Fruit fly (Drosophila melanogaster) whole organism, embryonic: ENCODE data around the gene Mad.

Experiments used
- Atf3 ChIP-seq: fragments of 200-800 bp; sonication (Bioruptor generic); optimal IDR thresholded peaks from 3 replicates; lab custom pipeline; 2016; ENCODE audit warnings: missing biosample characterization, missing genetic modification characterization
- Bgb ChIP-seq: fragments of 200-800 bp; sonication (Bioruptor generic); IDR thresholded peaks from 2 replicates; pipeline ENCODE4 v1.3.6; 2022; ENCODE audit warnings: missing biosample characterization, missing genetic modification characterization; ENCODE audit not compliant: partially characterized antibody
- CG1024 ChIP-seq: fragments of 200-800 bp; sonication (Bioruptor generic); IDR thresholded peaks from 2 replicates; pipeline ENCODE4 v1.3.6; 2022; ENCODE audit warnings: missing biosample characterization, missing genetic modification characterization
- CG10431 ChIP-seq: fragments of 200-800 bp; sonication (Bioruptor generic); optimal IDR thresholded peaks from 3 replicates; lab custom pipeline; 2018; ENCODE audit warnings: missing biosample characterization, mild to moderate bottlenecking, missing genetic modification characterization
- CG11247 ChIP-seq: fragments of 200-800 bp; sonication (Bioruptor generic); IDR thresholded peaks from 2 replicates; pipeline ENCODE4 v1.3.6; 2022; ENCODE audit warnings: missing biosample characterization, missing genetic modification characterization
- CG11723 ChIP-seq: fragments of 200-800 bp; sonication (Bioruptor generic); optimal IDR thresholded peaks from 2 replicates; lab custom pipeline; 2017; ENCODE audit warnings: missing biosample characterization, mild to moderate bottlenecking, missing genetic modification characterization
- CG12391 ChIP-seq: fragments of 200-800 bp; sonication (Bioruptor generic); optimal IDR thresholded peaks from 3 replicates; lab custom pipeline; 2018; ENCODE audit warnings: missing biosample characterization, mild to moderate bottlenecking, missing genetic modification characterization, moderate library complexity
- CG13287 ChIP-seq: fragments of 200-800 bp; sonication (Bioruptor generic); IDR thresholded peaks from 2 replicates; pipeline ENCODE4 v1.3.6; 2022; ENCODE audit warnings: missing biosample characterization, missing genetic modification characterization; ENCODE audit not compliant: partially characterized antibody
- CG15514 ChIP-seq: fragments of 200-800 bp; sonication (Bioruptor generic); optimal IDR thresholded peaks from 3 replicates; lab custom pipeline; 2017; ENCODE audit warnings: missing biosample characterization, missing genetic modification characterization, mild to moderate bottlenecking, moderate library complexity, missing genetic modification reagents
- CG1602 ChIP-seq: fragments of 200-800 bp; sonication (Bioruptor generic); optimal IDR thresholded peaks from 3 replicates; lab custom pipeline; 2016; ENCODE audit warnings: missing biosample characterization, missing genetic modification characterization
- CG18262 ChIP-seq: fragments of 200-800 bp; optimal IDR thresholded peaks from 3 replicates; lab custom pipeline; 2019; ENCODE audit warnings: missing biosample characterization, mild to moderate bottlenecking, missing genetic modification characterization, moderate library complexity
- CG31441 ChIP-seq: fragments of 200-800 bp; sonication (Bioruptor generic); IDR thresholded peaks from 2 replicates; pipeline ENCODE4 v1.3.6; 2022; ENCODE audit warnings: missing biosample characterization, missing genetic modification characterization
- CG32772 ChIP-seq: fragments of 200-800 bp; sonication (Bioruptor generic); IDR thresholded peaks from 2 replicates; pipeline ENCODE4 v1.3.6; 2022; ENCODE audit warnings: missing biosample characterization, missing genetic modification characterization
- CG34224 ChIP-seq: fragments of 200-800 bp; sonication (Bioruptor generic); IDR thresholded peaks from 3 replicates; pipeline ENCODE4 v1.3.6; 2022; ENCODE audit warnings: missing biosample characterization, missing genetic modification characterization; ENCODE audit not compliant: partially characterized antibody
- CG4424 ChIP-seq: fragments of 200-800 bp; sonication (Bioruptor generic); optimal IDR thresholded peaks from 3 replicates; lab custom pipeline; 2016; ENCODE audit warnings: missing biosample characterization, missing genetic modification characterization
- CG6791 ChIP-seq: fragments of 200-800 bp; sonication (Bioruptor generic); IDR thresholded peaks from 3 replicates; pipeline ENCODE4 v1.3.6; 2022; ENCODE audit warnings: missing biosample characterization, missing genetic modification characterization; ENCODE audit not compliant: partially characterized antibody
- CG7556 ChIP-seq: fragments of 200-800 bp; sonication (Bioruptor generic); optimal IDR thresholded peaks from 2 replicates; lab custom pipeline; 2017; ENCODE audit warnings: missing biosample characterization, mild to moderate bottlenecking, missing genetic modification characterization
- CG7839 ChIP-seq: fragments of 200-800 bp; sonication (Bioruptor generic); optimal IDR thresholded peaks from 3 replicates; lab custom pipeline; 2018; ENCODE audit warnings: missing biosample characterization, mild to moderate bottlenecking, missing genetic modification characterization, moderate library complexity
- CG8290 ChIP-seq, 3 experiments: fragments of 200-800 bp; sonication (Bioruptor generic); optimal IDR thresholded peaks; 2 replicates each; lab custom pipeline; 2016 to 2019; ENCODE audit warnings: missing biosample characterization in 3 of 3, missing genetic modification characterization in 3 of 3, mild to moderate bottlenecking in 2 of 3, moderate library complexity in 1 of 3
- CG9817 ChIP-seq: fragments of 200-800 bp; sonication (Bioruptor generic); optimal IDR thresholded peaks from 2 replicates; lab custom pipeline; 2018; ENCODE audit warnings: missing biosample characterization, mild to moderate bottlenecking, missing genetic modification characterization, moderate library complexity
- CG9876 ChIP-seq: fragments of 200-800 bp; sonication (Bioruptor generic); optimal IDR thresholded peaks from 2 replicates; lab custom pipeline; 2016; ENCODE audit warnings: missing biosample characterization, missing genetic modification characterization
- Chrac-16 ChIP-seq: fragments of 200-800 bp; sonication (Bioruptor generic); optimal IDR thresholded peaks from 3 replicates; lab custom pipeline; 2016; ENCODE audit warnings: missing biosample characterization, missing genetic modification characterization
- Fer3 ChIP-seq: fragments of 200-800 bp; sonication (Bioruptor generic); optimal IDR thresholded peaks from 2 replicates; lab custom pipeline; 2018; ENCODE audit warnings: missing biosample characterization, mild to moderate bottlenecking, missing genetic modification characterization, moderate library complexity
- Hey ChIP-seq: fragments of 200-800 bp; sonication (Bioruptor generic); optimal IDR thresholded peaks from 3 replicates; lab custom pipeline; 2018; ENCODE audit warnings: missing biosample characterization, mild to moderate bottlenecking, missing genetic modification characterization
- abd-A ChIP-seq: fragments of 200-800 bp; sonication (Bioruptor generic); optimal IDR thresholded peaks from 3 replicates; lab custom pipeline; 2019; ENCODE audit warnings: missing biosample characterization, mild to moderate bottlenecking, missing genetic modification characterization, moderate library complexity
- ash1 ChIP-seq: fragments of 200-800 bp; sonication (Bioruptor generic); optimal IDR thresholded peaks from 2 replicates; lab custom pipeline; 2018; ENCODE audit warnings: missing biosample characterization, mild to moderate bottlenecking, missing genetic modification characterization
- ato ChIP-seq: fragments of 200-800 bp; sonication (Bioruptor generic); IDR thresholded peaks from 2 replicates; pipeline ENCODE4 v1.3.6; 2022; ENCODE audit warnings: missing biosample characterization, missing genetic modification characterization; ENCODE audit not compliant: partially characterized antibody
- bab2 ChIP-seq: fragments of 200-800 bp; sonication (Bioruptor generic); optimal IDR thresholded peaks from 2 replicates; lab custom pipeline; 2016; ENCODE audit warnings: missing biosample characterization, missing genetic modification characterization
- cas ChIP-seq: fragments of 200-800 bp; sonication (Bioruptor generic); IDR thresholded peaks from 2 replicates; pipeline ENCODE4 v1.3.6; 2022; ENCODE audit warnings: missing biosample characterization, missing genetic modification characterization
- crc ChIP-seq: fragments of 200-800 bp; sonication (Bioruptor generic); optimal IDR thresholded peaks from 2 replicates; lab custom pipeline; 2016; ENCODE audit warnings: missing biosample characterization, missing genetic modification characterization
- dan ChIP-seq: fragments of 200-800 bp; sonication (Bioruptor generic); IDR thresholded peaks from 2 replicates; pipeline ENCODE4 v1.3.6; 2022; ENCODE audit warnings: missing biosample characterization, missing genetic modification characterization
- grn ChIP-seq: fragments of 200-800 bp; sonication (Bioruptor generic); optimal IDR thresholded peaks from 3 replicates; lab custom pipeline; 2017; ENCODE audit warnings: missing biosample characterization, missing genetic modification characterization
- h ChIP-seq: fragments of >200 bp; optimal IDR thresholded peaks from 2 replicates; lab custom pipeline; 2017
- inv ChIP-seq: fragments of 200-800 bp; sonication (Bioruptor generic); IDR thresholded peaks from 2 replicates; pipeline ENCODE4 v1.3.6; 2022; ENCODE audit warnings: missing biosample characterization, missing genetic modification characterization; ENCODE audit not compliant: partially characterized antibody
- jing ChIP-seq: fragments of 200-800 bp; sonication (Bioruptor generic); optimal IDR thresholded peaks from 2 replicates; lab custom pipeline; 2018; ENCODE audit warnings: missing biosample characterization, mild to moderate bottlenecking, missing genetic modification characterization
- lab ChIP-seq: fragments of 200-800 bp; sonication (Bioruptor generic); optimal IDR thresholded peaks from 3 replicates; lab custom pipeline; 2017; ENCODE audit warnings: missing biosample characterization, missing genetic modification characterization, mild to moderate bottlenecking, moderate library complexity, missing genetic modification reagents
- mld ChIP-seq: fragments of 200-800 bp; sonication (Bioruptor generic); IDR thresholded peaks from 3 replicates; pipeline ENCODE4 v1.3.6; 2022; ENCODE audit warnings: missing biosample characterization, missing genetic modification characterization; ENCODE audit not compliant: partially characterized antibody
- onecut ChIP-seq: fragments of 200-800 bp; sonication (Bioruptor generic); IDR thresholded peaks from 2 replicates; pipeline ENCODE4 v1.3.6; 2022; ENCODE audit warnings: missing biosample characterization, missing genetic modification characterization
- prd ChIP-seq, 3 experiments: fragments of >200 bp in 2 of 3; fragments of 200-800 bp in 1 of 3; sonication (Bioruptor generic) in 1 of 3; optimal IDR thresholded peaks in 2 of 3; IDR thresholded peaks in 1 of 3; 2 replicates in 2 of 3; 3 replicates in 1 of 3; pipeline versions ENCODE4 v1.3.6 to Lab custom; 2017 to 2022; ENCODE audit warnings: missing biosample characterization in 1 of 3, missing genetic modification characterization in 1 of 3
- salm ChIP-seq: fragments of 200-800 bp; sonication (Bioruptor generic); optimal IDR thresholded peaks from 2 replicates; lab custom pipeline; 2018; ENCODE audit warnings: missing biosample characterization, mild to moderate bottlenecking, missing genetic modification characterization
- schlank ChIP-seq: fragments of 200-800 bp; sonication (Bioruptor generic); optimal IDR thresholded peaks from 2 replicates; lab custom pipeline; 2018; ENCODE audit warnings: missing biosample characterization, mild to moderate bottlenecking, missing genetic modification characterization
- sens ChIP-seq: fragments of 200-800 bp; sonication (Bioruptor generic); peaks from one replicate; lab custom pipeline; 2016; ENCODE audit warnings: missing biosample characterization, missing genetic modification characterization
- seq ChIP-seq: fragments of 200-800 bp; sonication (Bioruptor generic); IDR thresholded peaks from 2 replicates; pipeline ENCODE4 v1.3.6; 2022; ENCODE audit warnings: missing biosample characterization, missing genetic modification characterization
- sna ChIP-seq: fragments of 200-800 bp; sonication (Bioruptor generic); IDR thresholded peaks from 2 replicates; pipeline ENCODE4 v1.3.6; 2022; ENCODE audit warnings: missing biosample characterization, missing genetic modification characterization; ENCODE audit not compliant: partially characterized antibody
- stwl ChIP-seq: fragments of 200-800 bp; sonication (Bioruptor generic); optimal IDR thresholded peaks from 3 replicates; lab custom pipeline; 2018; ENCODE audit warnings: missing biosample characterization, mild to moderate bottlenecking, missing genetic modification characterization, moderate library complexity
- trh ChIP-seq: fragments of 200-800 bp; sonication (Bioruptor generic); optimal IDR thresholded peaks from 2 replicates; lab custom pipeline; 2016; ENCODE audit warnings: missing biosample characterization, missing genetic modification characterization
- ttk ChIP-seq: fragments of 200-800 bp; sonication (Bioruptor generic); IDR thresholded peaks from 2 replicates; pipeline ENCODE4 v2.1.2; 2022; ENCODE audit warnings: missing biosample characterization, missing genetic modification characterization
- tx ChIP-seq: fragments of 200-800 bp; sonication (Bioruptor generic); optimal IDR thresholded peaks from 2 replicates; lab custom pipeline; 2016; ENCODE audit warnings: missing biosample characterization, missing genetic modification characterization
- vfl ChIP-seq: fragments of 200-800 bp; sonication (Bioruptor generic); optimal IDR thresholded peaks from 2 replicates; lab custom pipeline; 2016; ENCODE audit warnings: missing biosample characterization, missing genetic modification characterization

Mad gene

dm6 chr2L:3172745-3173271 lies 13.4 kb upstream of the Mad start (continued):
- TF ChIP-seq CG11723 (no peak), sens (GFP tag; lab: Kevin White, UChicago) (peak; percentile 82), ato (GFP tag; lab: Robert Waterston, UW) (peak; percentile 82), jing (GFP tag; lab: Kevin White, UChicago) (no peak), CG7556 (GFP tag; lab: Kevin White, UChicago) (no peak), Atf3 (no peak), seq (GFP tag; lab: Robert Waterston, UW) (peak; percentile 51; the same call in 1 of the 2 replicates), trh (GFP tag; lab: Kevin White, UChicago) (no peak), CG12391 (tag; lab: Kevin White, UChicago) (peak; percentile 20), CG18262 (tag; lab: Kevin White, UChicago) (peak; percentile 58), Bgb (GFP tag; lab: Robert Waterston, UW) (peak; percentile 92), ttk (GFP tag; lab: Robert Waterston, UW) (no peak), tx (GFP tag; lab: Kevin White, UChicago) (no peak), bab2 (GFP tag; lab: Kevin White, UChicago) (no peak), CG31441 (GFP tag; lab: Robert Waterston, UW) (peak; percentile 44; the same call in 1 of the 2 replicates), CG1602 (GFP tag; lab: Kevin White, UChicago) (no peak), sna (GFP tag; lab: Robert Waterston, UW) (peak; percentile 71), vfl (no peak), CG11247 (GFP tag; lab: Robert Waterston, UW) (no peak), h (lab: Kevin White, UChicago) (no peak), CG6791 (GFP tag; lab: Robert Waterston, UW) (peak; percentile 93), cas (no peak), dan (GFP tag; lab: Robert Waterston, UW) (no peak), schlank (no peak), onecut (GFP tag; lab: Robert Waterston, UW) (no peak), CG9817 (tag; lab: Kevin White, UChicago) (no peak), Chrac-16 (GFP tag; lab: Kevin White, UChicago) (no peak), abd-A (tag; lab: Kevin White, UChicago) (no peak), CG4424 (GFP tag; lab: Kevin White, UChicago) (peak; percentile 55), CG1024 (GFP tag; lab: Robert Waterston, UW) (no peak), crc (no peak), CG15514 (GFP tag; lab: Kevin White, UChicago) (peak; percentile 45), CG10431 (peak; percentile 31), grn (GFP tag; lab: Kevin White, UChicago) (no peak), stwl (tag; lab: Kevin White, UChicago) (peak; percentile 75), mld (peak; percentile 96), CG8290 (GFP tag; optimal IDR thresholded peaks at IDR 0.05; lab: Kevin White, UChicago) (no peak), CG8290 (tag; optimal IDR thresholded peaks at IDR 0.05; lab: Kevin White, UChicago) (peak in 1 of 2 experiments; percentile 24), prd (optimal IDR thresholded peaks at IDR 0.05; lab: Kevin White, UChicago) (no peak), prd (GFP tag; IDR thresholded peaks at IDR 0.05; lab: Robert Waterston, UW) (0 out of 3 replicates have a peak, but pooled peaks have one; percentile 6), lab (GFP tag; lab: Kevin White, UChicago) (peak; percentile 64), salm (tag; lab: Kevin White, UChicago) (peak; percentile 10), CG13287 (GFP tag; lab: Robert Waterston, UW) (peak; percentile 77), CG9876 (GFP tag; lab: Kevin White, UChicago) (no peak), inv (GFP tag; lab: Robert Waterston, UW) (peak; percentile 52; the same call in 1 of the 2 replicates), CG32772 (GFP tag; lab: Robert Waterston, UW) (no peak), ash1 (GFP tag; lab: Kevin White, UChicago) (no peak), Hey (tag; lab: Kevin White, UChicago) (peak; percentile 69), CG7839 (tag; lab: Kevin White, UChicago) (peak; percentile 43), Fer3 (tag; lab: Kevin White, UChicago) (peak; percentile 21), CG34224 (GFP tag; lab: Robert Waterston, UW) (peak; percentile 77)
